Worm (Caenorhabditis elegans): Measurements from ENCODE around the gene T04F3.5.

Gene T04F3.5

DNA sequence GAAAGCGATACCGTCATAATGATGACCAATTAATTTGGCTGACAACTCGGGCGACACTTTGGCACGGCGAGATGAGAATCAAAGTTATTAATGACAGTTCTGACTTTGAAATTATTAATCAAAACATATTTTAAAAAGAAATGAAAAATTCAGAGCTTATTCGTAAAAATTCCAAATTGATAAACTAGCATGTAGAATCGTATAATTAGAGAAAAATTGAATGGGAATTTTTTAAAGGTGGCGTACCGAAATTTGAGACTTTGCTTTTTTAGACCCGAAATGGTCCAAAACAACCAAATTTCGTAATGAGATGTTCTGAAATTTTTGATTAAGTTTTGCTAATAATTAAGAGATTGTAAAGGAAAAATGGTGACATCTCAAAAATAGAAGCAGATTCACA lies 34.5 kb upstream of the T04F3.5 start, which contains the start of gene daf-11:
TSS of gene daf-11 (minus strand) at position 101 of the 400 bp plus-strand sequence.
- TF ChIP-seq eyg-1 (tag; optimal IDR thresholded peaks at IDR 0.05) (no peak), T23F11.4 (GFP tag; optimal IDR thresholded peaks at IDR 0.05) (no peak), pros-1 (tag; optimal IDR thresholded peaks at IDR 0.05) (no peak), unc-3 (GFP tag; conservative IDR thresholded peaks at IDR 0.05) (no peak), unc-3 (tag; optimal IDR thresholded peaks at IDR 0.05) (no peak), K02D7.2 (tag; optimal IDR thresholded peaks at IDR 0.05) (no peak), hlh-6 (tag; optimal IDR thresholded peaks at IDR 0.05) (no peak), sox-2 (GFP tag; IDR thresholded peaks at IDR 0.05) (no peak), syd-9 (tag; optimal IDR thresholded peaks at IDR 0.05) (no peak), mec-3 (tag; optimal IDR thresholded peaks at IDR 0.05; ENCODE audit: borderline replicate concordance) (no peak), nhr-11 (tag; optimal IDR thresholded peaks at IDR 0.05) (no peak), ref-2 (tag; optimal IDR thresholded peaks at IDR 0.05) (no peak), lim-6 (tag; optimal IDR thresholded peaks at IDR 0.05) (no peak), elt-4 (tag; optimal IDR thresholded peaks at IDR 0.05) (no peak), npax-4 (tag; optimal IDR thresholded peaks at IDR 0.05) (no peak), F13H6.1 (tag; optimal IDR thresholded peaks at IDR 0.05) (no peak), ceh-24 (tag; optimal IDR thresholded peaks at IDR 0.05) (no peak), C38D4.7 (GFP tag; optimal IDR thresholded peaks at IDR 0.05) (no peak)

DNA sequence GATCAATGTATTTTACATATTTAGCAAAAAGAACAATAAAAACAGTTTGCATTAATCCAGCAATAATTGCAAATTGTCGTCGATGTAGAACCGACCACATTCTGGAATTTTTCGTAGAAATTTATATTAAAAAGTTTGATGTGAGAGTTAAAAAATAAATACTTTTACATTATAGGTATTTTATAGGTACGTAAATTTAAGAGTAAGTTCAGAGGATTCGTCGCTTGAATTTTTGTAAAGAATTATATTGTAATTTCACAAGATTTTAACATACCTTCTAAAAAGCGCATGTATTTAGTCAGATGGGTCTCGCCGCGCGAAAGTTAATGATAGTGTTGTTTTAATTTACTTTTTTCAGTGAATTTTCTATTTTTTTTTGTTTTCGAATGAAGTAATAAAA lies 30.4 kb upstream of the T04F3.5 start, which contains the start of gene rhr-2:
TSS of gene rhr-2 (minus strand) at position 101 of the 400 bp plus-strand sequence.
- TF ChIP-seq ceh-6 (GFP tag; optimal IDR thresholded peaks at IDR 0.05) (no peak), C08G9.2 (tag; optimal IDR thresholded peaks at IDR 0.05) (no peak), ceh-22 (tag; optimal IDR thresholded peaks at IDR 0.05) (no peak), mec-3 (tag; optimal IDR thresholded peaks at IDR 0.05; ENCODE audit: borderline replicate concordance) (no peak), T23F11.4 (GFP tag; optimal IDR thresholded peaks at IDR 0.05) (no peak), hlh-6 (tag; optimal IDR thresholded peaks at IDR 0.05) (no peak), fkh-10 (GFP tag; optimal IDR thresholded peaks at IDR 0.05) (no peak), rnt-1 (tag; optimal IDR thresholded peaks at IDR 0.05) (no peak), pros-1 (tag; optimal IDR thresholded peaks at IDR 0.05) (no peak), ama-1 (optimal IDR thresholded peaks at IDR 0.05) (no peak), madf-2 (tag; optimal IDR thresholded peaks at IDR 0.05) (no peak)

DNA sequence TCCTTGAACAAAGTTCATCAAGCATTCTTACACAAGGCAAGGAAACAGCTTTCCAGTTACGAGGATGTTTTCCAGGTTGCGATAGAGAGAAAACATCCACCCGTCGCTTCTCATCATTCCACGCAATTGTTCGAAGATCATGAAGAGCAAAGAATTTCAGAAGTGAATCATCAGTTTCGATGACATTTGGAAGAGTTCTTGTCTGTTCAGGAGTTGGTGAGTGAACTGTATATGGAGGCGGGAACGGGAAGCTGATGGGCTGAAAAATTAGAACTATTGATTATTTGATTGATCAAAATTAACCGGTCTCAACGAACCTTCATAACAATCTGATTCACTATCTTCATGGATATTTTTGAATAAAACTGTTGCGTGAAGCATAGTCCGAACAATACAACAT lies 28.4 kb upstream of the T04F3.5 start:
- TF ChIP-seq ceh-31 (tag; optimal IDR thresholded peaks at IDR 0.05) (no peak), ceh-9 (tag; optimal IDR thresholded peaks at IDR 0.05) (no peak), tbx-2 (tag; optimal IDR thresholded peaks at IDR 0.05) (no peak), pag-3 (tag; optimal IDR thresholded peaks at IDR 0.05; ENCODE audit: borderline replicate concordance) (no peak), C08G9.2 (tag; optimal IDR thresholded peaks at IDR 0.05) (no peak), sdc-2 (tag; optimal IDR thresholded peaks at IDR 0.05) (no peak)

DNA sequence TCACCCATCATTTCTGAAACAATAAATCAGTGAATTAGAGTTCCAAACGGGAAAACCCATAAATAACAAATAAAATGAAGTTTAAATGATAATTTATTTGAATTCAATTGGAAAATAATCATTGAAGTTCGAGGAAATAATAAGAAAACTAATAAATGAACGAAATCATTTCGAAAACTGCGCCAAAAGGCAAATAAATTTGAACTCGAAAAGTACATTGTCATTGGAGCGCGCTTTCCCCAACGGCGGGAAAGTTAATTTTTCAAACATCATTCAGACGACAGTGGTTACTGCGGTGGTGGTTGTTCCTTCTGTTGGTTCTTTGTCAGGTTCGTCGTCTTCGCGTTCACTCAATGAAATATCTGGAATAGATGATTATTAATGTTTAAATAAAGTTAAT lies 27.0 kb upstream of the T04F3.5 start, which contains the start of gene npp-22:
TSS of gene npp-22 (minus strand) at position 13 of the 400 bp plus-strand sequence.
- TF ChIP-seq npax-4 (tag; optimal IDR thresholded peaks at IDR 0.05): no peak
- TF ChIP-seq ceh-31 (tag; optimal IDR thresholded peaks at IDR 0.05): peak; percentile 14
- TF ChIP-seq syd-9 (tag; optimal IDR thresholded peaks at IDR 0.05): no peak
- no peak for TF ChIP-seq dmd-4 (tag; optimal IDR thresholded peaks at IDR 0.05; ENCODE audit: borderline replicate concordance)
- no peak for TF ChIP-seq pax-1 (tag; optimal IDR thresholded peaks at IDR 0.05)
- no peak for TF ChIP-seq ztf-16 (tag; optimal IDR thresholded peaks at IDR 0.05)
- no peak for TF ChIP-seq eyg-1 (tag; optimal IDR thresholded peaks at IDR 0.05)
- TF ChIP-seq mec-3 (tag; optimal IDR thresholded peaks at IDR 0.05; ENCODE audit: borderline replicate concordance): no peak
- no peak for TF ChIP-seq nhr-232 (tag; optimal IDR thresholded peaks at IDR 0.05)
- TF ChIP-seq unc-42 (tag; optimal IDR thresholded peaks at IDR 0.05): peak; percentile 30
- no peak for TF ChIP-seq lin-11 (tag; optimal IDR thresholded peaks at IDR 0.05)
- TF ChIP-seq sox-2 (GFP tag; IDR thresholded peaks at IDR 0.05): no peak
- TF ChIP-seq Y22D7AL.16 (tag; optimal IDR thresholded peaks at IDR 0.05): no peak
- no peak for TF ChIP-seq che-1 (tag; optimal IDR thresholded peaks at IDR 0.05)
- peak; percentile 9 for TF ChIP-seq unc-55 (GFP tag; optimal IDR thresholded peaks at IDR 0.05)
- TF ChIP-seq ceh-30 (tag; optimal IDR thresholded peaks at IDR 0.05): no peak
- TF ChIP-seq ceh-9 (tag; optimal IDR thresholded peaks at IDR 0.05): no peak
- no peak for TF ChIP-seq unc-3 (GFP tag; conservative IDR thresholded peaks at IDR 0.05)
- TF ChIP-seq unc-3 (tag; optimal IDR thresholded peaks at IDR 0.05): no peak
- no peak for TF ChIP-seq nfya-1 (tag; optimal IDR thresholded peaks at IDR 0.05)
